Fruit fly (Drosophila melanogaster) whole organism, embryonic: ENCODE results near the gene pdm2.

Source experiments
- BEAF-32 ChIP-seq: fragments of 200-800 bp; sonication (Bioruptor generic); optimal IDR thresholded peaks from 3 replicates; lab custom pipeline; 2017; ENCODE audit warnings: missing biosample characterization, missing genetic modification characterization, mild to moderate bottlenecking, moderate library complexity, missing genetic modification reagents
- Blimp-1 ChIP-seq: fragments of 200-800 bp; sonication (Bioruptor generic); optimal IDR thresholded peaks from 3 replicates; lab custom pipeline; 2018; ENCODE audit warnings: missing biosample characterization, missing genetic modification characterization, mild to moderate bottlenecking, moderate library complexity, missing genetic modification reagents
- CG11093 ChIP-seq: fragments of 200-800 bp; sonication (Bioruptor generic); IDR thresholded peaks from 3 replicates; pipeline ENCODE4 v1.3.6; 2022; ENCODE audit warnings: missing biosample characterization, missing genetic modification characterization
- CG11696 ChIP-seq: fragments of 200-800 bp; sonication (Bioruptor generic); IDR thresholded peaks from 2 replicates; pipeline ENCODE4 v1.3.6; 2022; ENCODE audit warnings: missing biosample characterization, missing genetic modification characterization
- CG12104 ChIP-seq: fragments of 200-800 bp; sonication (Bioruptor generic); optimal IDR thresholded peaks from 3 replicates; lab custom pipeline; 2016; ENCODE audit warnings: missing biosample characterization, missing genetic modification characterization
- CG12219 ChIP-seq: fragments of 200-800 bp; sonication (Bioruptor generic); optimal IDR thresholded peaks from 3 replicates; lab custom pipeline; 2018; ENCODE audit warnings: missing biosample characterization, mild to moderate bottlenecking, missing genetic modification characterization
- CG14014 ChIP-seq: fragments of 200-800 bp; sonication (Bioruptor generic); IDR thresholded peaks from 2 replicates; pipeline ENCODE4 v1.3.6; 2022; ENCODE audit warnings: missing biosample characterization, missing genetic modification characterization
- CG14050 ChIP-seq: fragments of 200-800 bp; sonication (Bioruptor generic); IDR thresholded peaks from 3 replicates; pipeline ENCODE4 v1.3.6; 2022; ENCODE audit warnings: missing biosample characterization, missing genetic modification characterization
- CG1602 ChIP-seq: fragments of 200-800 bp; sonication (Bioruptor generic); optimal IDR thresholded peaks from 3 replicates; lab custom pipeline; 2016; ENCODE audit warnings: missing biosample characterization, missing genetic modification characterization
- CG16779 ChIP-seq: fragments of 200-800 bp; sonication (Bioruptor generic); IDR thresholded peaks from 2 replicates; pipeline ENCODE4 v1.3.6; 2022; ENCODE audit warnings: missing biosample characterization, missing genetic modification characterization
- CG1792 ChIP-seq: fragments of 200-800 bp; sonication (Bioruptor generic); optimal IDR thresholded peaks from 2 replicates; lab custom pipeline; 2016; ENCODE audit warnings: missing biosample characterization, missing genetic modification characterization
- CG18476 ChIP-seq: fragments of 200-800 bp; sonication (Bioruptor generic); optimal IDR thresholded peaks from 2 replicates; lab custom pipeline; 2016; ENCODE audit warnings: missing biosample characterization, mild to moderate bottlenecking, missing genetic modification characterization
- CG18619 ChIP-seq: fragments of 200-800 bp; sonication (Bioruptor generic); optimal IDR thresholded peaks from 3 replicates; lab custom pipeline; 2017; ENCODE audit warnings: missing biosample characterization, mild to moderate bottlenecking, missing genetic modification characterization
- CG30020 ChIP-seq: fragments of 200-800 bp; optimal IDR thresholded peaks from 2 replicates; lab custom pipeline; 2019; ENCODE audit warnings: missing biosample characterization, mild to moderate bottlenecking, missing genetic modification characterization, moderate library complexity
- CG34422 ChIP-seq: fragments of 200-800 bp; sonication (Bioruptor generic); IDR thresholded peaks from 3 replicates; pipeline ENCODE4 v1.3.6; 2022; ENCODE audit warnings: missing biosample characterization, missing genetic modification characterization
- CG42726 ChIP-seq: fragments of 200-800 bp; sonication (Bioruptor generic); IDR thresholded peaks from 2 replicates; pipeline ENCODE4 v1.3.6; 2022; ENCODE audit warnings: missing biosample characterization, missing genetic modification characterization; ENCODE audit not compliant: partially characterized antibody
- CG4820 ChIP-seq: fragments of 200-800 bp; sonication (Bioruptor generic); optimal IDR thresholded peaks from 3 replicates; lab custom pipeline; 2016; ENCODE audit warnings: missing biosample characterization, missing genetic modification characterization
- CG7786 ChIP-seq: fragments of 200-800 bp; sonication (Bioruptor generic); optimal IDR thresholded peaks from 2 replicates; lab custom pipeline; 2016; ENCODE audit warnings: missing biosample characterization, missing genetic modification characterization
- CG8290 ChIP-seq, 3 experiments: fragments of 200-800 bp; sonication (Bioruptor generic); optimal IDR thresholded peaks; 2 replicates each; lab custom pipeline; 2016 to 2019; ENCODE audit warnings: missing biosample characterization in 3 of 3, missing genetic modification characterization in 3 of 3, mild to moderate bottlenecking in 2 of 3, moderate library complexity in 1 of 3
- CG8359 ChIP-seq: fragments of 200-800 bp; sonication (Bioruptor generic); optimal IDR thresholded peaks from 2 replicates; lab custom pipeline; 2017; ENCODE audit warnings: missing biosample characterization, mild to moderate bottlenecking, missing genetic modification characterization, borderline replicate concordance
- CG8478 ChIP-seq: fragments of >200 bp; optimal IDR thresholded peaks from 2 replicates; lab custom pipeline; 2018
- Camta ChIP-seq: fragments of 200-800 bp; sonication (Bioruptor generic); optimal IDR thresholded peaks from 2 replicates; lab custom pipeline; 2016; ENCODE audit warnings: missing biosample characterization, missing genetic modification characterization
- D ChIP-seq, 2 experiments: fragments of 200-800 bp in 1 of 2; fragments of >200 bp in 1 of 2; sonication (Bioruptor generic) in 1 of 2; optimal IDR thresholded peaks; 2 replicates in 1 of 2; 3 replicates in 1 of 2; lab custom pipeline; 2017; ENCODE audit warnings: mild to moderate bottlenecking in 1 of 2, missing biosample characterization in 1 of 2, missing genetic modification characterization in 1 of 2, missing genetic modification reagents in 1 of 2
- D19A ChIP-seq: fragments of 200-800 bp; optimal IDR thresholded peaks from 3 replicates; lab custom pipeline; 2019; ENCODE audit warnings: missing biosample characterization, mild to moderate bottlenecking, missing genetic modification characterization, moderate library complexity
- Dp ChIP-seq: fragments of 200-800 bp; sonication (Bioruptor generic); optimal IDR thresholded peaks from 2 replicates; lab custom pipeline; 2018; ENCODE audit warnings: missing biosample characterization, mild to moderate bottlenecking, missing genetic modification characterization, moderate library complexity
- E2f2 ChIP-seq: fragments of 200-800 bp; sonication (Bioruptor generic); IDR thresholded peaks from 2 replicates; pipeline ENCODE4 v1.3.6; 2022; ENCODE audit warnings: missing biosample characterization, missing genetic modification characterization
- Fer2 ChIP-seq: fragments of 200-800 bp; sonication (Bioruptor generic); optimal IDR thresholded peaks from 2 replicates; lab custom pipeline; 2018; ENCODE audit warnings: missing biosample characterization, mild to moderate bottlenecking, missing genetic modification characterization, moderate library complexity
- MBD-R2 ChIP-seq: fragments of 200-800 bp; sonication (Bioruptor generic); IDR thresholded peaks from 2 replicates; pipeline ENCODE4 v1.3.6; 2022; ENCODE audit warnings: missing biosample characterization, missing genetic modification characterization
- Max ChIP-seq: fragments of 200-800 bp; sonication (Bioruptor generic); optimal IDR thresholded peaks from 2 replicates; lab custom pipeline; 2016; ENCODE audit warnings: missing biosample characterization, mild to moderate bottlenecking, missing genetic modification characterization
- Poxn ChIP-seq: fragments of 200-800 bp; sonication (Bioruptor generic); IDR thresholded peaks from 2 replicates; pipeline ENCODE4 v1.3.6; 2022; ENCODE audit warnings: missing biosample characterization, missing genetic modification characterization
- Ssrp ChIP-seq: fragments of 200-800 bp; sonication (Bioruptor generic); optimal IDR thresholded peaks from 2 replicates; lab custom pipeline; 2018; ENCODE audit warnings: missing biosample characterization, mild to moderate bottlenecking, missing genetic modification characterization, moderate library complexity
- ase ChIP-seq: fragments of 200-800 bp; sonication (Bioruptor generic); IDR thresholded peaks from 3 replicates; pipeline ENCODE4 v1.3.6; 2022; ENCODE audit warnings: missing biosample characterization, missing genetic modification characterization
- bsh ChIP-seq, 2 experiments: fragments of 200-800 bp; sonication (Bioruptor generic); optimal IDR thresholded peaks; 2 replicates each; lab custom pipeline; 2017 to 2018; ENCODE audit warnings: mild to moderate bottlenecking in 2 of 2, missing biosample characterization in 2 of 2, missing genetic modification characterization in 2 of 2, moderate library complexity in 1 of 2
- chm ChIP-seq: fragments of 200-800 bp; sonication (Bioruptor generic); IDR thresholded peaks from 2 replicates; pipeline ENCODE4 v1.3.6; 2022; ENCODE audit warnings: missing biosample characterization, missing genetic modification characterization
- dpn ChIP-seq, 2 experiments: fragments of 200-800 bp; sonication (Bioruptor generic); optimal IDR thresholded peaks; 3 replicates each; lab custom pipeline; 2016; ENCODE audit warnings: missing biosample characterization in 2 of 2, missing genetic modification characterization in 2 of 2
- gt ChIP-seq: fragments of 200-800 bp; sonication (Bioruptor generic); IDR thresholded peaks from 2 replicates; pipeline ENCODE4 v1.3.6; 2022; ENCODE audit warnings: missing biosample characterization, missing genetic modification characterization
- mirr ChIP-seq: fragments of 200-800 bp; sonication (Bioruptor generic); optimal IDR thresholded peaks from 3 replicates; lab custom pipeline; 2018; ENCODE audit warnings: missing biosample characterization, mild to moderate bottlenecking, missing genetic modification characterization
- mld ChIP-seq: fragments of 200-800 bp; sonication (Bioruptor generic); IDR thresholded peaks from 3 replicates; pipeline ENCODE4 v1.3.6; 2022; ENCODE audit warnings: missing biosample characterization, missing genetic modification characterization; ENCODE audit not compliant: partially characterized antibody
- nom ChIP-seq: fragments of 200-800 bp; sonication (Bioruptor generic); optimal IDR thresholded peaks from 2 replicates; lab custom pipeline; 2017; ENCODE audit warnings: missing biosample characterization, missing genetic modification characterization, mild to moderate bottlenecking, moderate library complexity, missing genetic modification reagents
- org-1 ChIP-seq: fragments of 200-800 bp; sonication (Bioruptor generic); optimal IDR thresholded peaks from 2 replicates; lab custom pipeline; 2017; ENCODE audit warnings: missing biosample characterization, missing genetic modification characterization
- phol ChIP-seq: fragments of 200-800 bp; sonication (Bioruptor generic); optimal IDR thresholded peaks from 3 replicates; lab custom pipeline; 2018; ENCODE audit warnings: missing biosample characterization, mild to moderate bottlenecking, missing genetic modification characterization, moderate library complexity
- prd ChIP-seq, 3 experiments: fragments of >200 bp in 2 of 3; fragments of 200-800 bp in 1 of 3; sonication (Bioruptor generic) in 1 of 3; optimal IDR thresholded peaks in 2 of 3; IDR thresholded peaks in 1 of 3; 2 replicates in 2 of 3; 3 replicates in 1 of 3; pipeline versions ENCODE4 v1.3.6 to Lab custom; 2017 to 2022; ENCODE audit warnings: missing biosample characterization in 1 of 3, missing genetic modification characterization in 1 of 3
- psq ChIP-seq: fragments of 200-800 bp; sonication (Bioruptor generic); optimal IDR thresholded peaks from 2 replicates; lab custom pipeline; 2017; ENCODE audit warnings: missing biosample characterization, missing genetic modification characterization
- rib ChIP-seq: fragments of 200-800 bp; sonication (Bioruptor generic); IDR thresholded peaks from 2 replicates; pipeline ENCODE4 v1.3.6; 2022; ENCODE audit warnings: missing biosample characterization, missing genetic modification characterization
- slou ChIP-seq: fragments of 200-800 bp; sonication (Bioruptor generic); optimal IDR thresholded peaks from 3 replicates; lab custom pipeline; 2016; ENCODE audit warnings: missing biosample characterization, missing genetic modification characterization
- slp2 ChIP-seq: fragments of 200-800 bp; sonication (Bioruptor generic); optimal IDR thresholded peaks from 2 replicates; lab custom pipeline; 2016; ENCODE audit warnings: missing biosample characterization, missing genetic modification characterization
- twi ChIP-seq: fragments of 200-800 bp; optimal IDR thresholded peaks from 2 replicates; lab custom pipeline; 2019; ENCODE audit warnings: missing biosample characterization, mild to moderate bottlenecking, missing genetic modification characterization, moderate library complexity
- yki ChIP-seq: fragments of >200 bp; optimal IDR thresholded peaks from 3 replicates; lab custom pipeline; 2018
- zen ChIP-seq: fragments of 200-800 bp; sonication (Bioruptor generic); optimal IDR thresholded peaks from 3 replicates; lab custom pipeline; 2018; ENCODE audit warnings: missing biosample characterization, mild to moderate bottlenecking, missing genetic modification characterization, moderate library complexity

The pdm2 gene

dm6 chr2L:12704418-12704920 is 47.5 kb downstream of the pdm2 start, which contains the start of the genes CG5776 and spict (continued):
- peak; percentile 76 for TF ChIP-seq CG18619
- no peak for TF ChIP-seq CG16779 (GFP tag; lab: Robert Waterston, UW)
- TF ChIP-seq psq (GFP tag; lab: Kevin White, UChicago) = peak; percentile 52
- peak; percentile 33 for TF ChIP-seq CG4820 (GFP tag; lab: Kevin White, UChicago)
- no peak for TF ChIP-seq CG12104 (GFP tag; lab: Kevin White, UChicago)
- TF ChIP-seq nom (GFP tag; lab: Kevin White, UChicago) = peak; percentile 48
- peak; percentile 51 for TF ChIP-seq CG12219 (GFP tag; lab: Kevin White, UChicago)
- TF ChIP-seq CG1792 (GFP tag; lab: Kevin White, UChicago) = no peak
- peak; percentile 79 for TF ChIP-seq E2f2 (GFP tag; lab: Robert Waterston, UW)
- peak; percentile 29 for TF ChIP-seq CG7786
- TF ChIP-seq CG1602 (GFP tag; lab: Kevin White, UChicago) = peak; percentile 57
- TF ChIP-seq CG30020 = peak; percentile 58
- TF ChIP-seq gt (GFP tag; lab: Robert Waterston, UW) = 0 out of 2 replicates have a peak, but pooled peaks have one; percentile 35
- no peak for TF ChIP-seq CG8359 (GFP tag; lab: Kevin White, UChicago)
- TF ChIP-seq CG11093 (GFP tag; lab: Robert Waterston, UW) = peak; percentile 74; the same call in 1 of the 3 replicates
- TF ChIP-seq twi (tag; lab: Kevin White, UChicago) = peak; percentile 69
- peak; percentile 82 for TF ChIP-seq phol (tag; lab: Kevin White, UChicago)
- TF ChIP-seq CG34422 (GFP tag; lab: Robert Waterston, UW) = peak; percentile 91
- TF ChIP-seq CG42726 (GFP tag; lab: Robert Waterston, UW) = no peak
- peak in 1 of 2 experiments; percentile 80 for TF ChIP-seq bsh (GFP tag; optimal IDR thresholded peaks at IDR 0.05; lab: Kevin White, UChicago)
- TF ChIP-seq Dp (GFP tag; lab: Kevin White, UChicago) = peak; percentile 56
- no peak for TF ChIP-seq CG8478 (lab: Kevin White, UChicago)
- peak; percentile 37 for TF ChIP-seq Fer2 (tag; lab: Kevin White, UChicago)
- no peak for TF ChIP-seq Camta
- TF ChIP-seq mirr (GFP tag; lab: Kevin White, UChicago) = peak; percentile 1
- peak; percentile 76 for TF ChIP-seq CG14014 (GFP tag; lab: Robert Waterston, UW)
- peak; percentile 98 for TF ChIP-seq MBD-R2 (GFP tag; lab: Robert Waterston, UW)
- no peak for TF ChIP-seq CG8290 (GFP tag; optimal IDR thresholded peaks at IDR 0.05; lab: Kevin White, UChicago)
- TF ChIP-seq CG8290 (tag; optimal IDR thresholded peaks at IDR 0.05; lab: Kevin White, UChicago) = peak in 1 of 2 experiments; percentile 82
- peak; percentile 62; the same call in 2 of the 3 replicates for TF ChIP-seq ase (GFP tag; lab: Robert Waterston, UW)
- peak; percentile 18 for TF ChIP-seq slp2 (GFP tag; lab: Kevin White, UChicago)
- TF ChIP-seq D19A (tag; lab: Kevin White, UChicago) = peak; percentile 45
- TF ChIP-seq prd (optimal IDR thresholded peaks at IDR 0.05; lab: Kevin White, UChicago) = no peak
- peak; percentile 90 for TF ChIP-seq prd (GFP tag; IDR thresholded peaks at IDR 0.05; lab: Robert Waterston, UW)
- peak; percentile 75; the same call in 2 of the 3 replicates for TF ChIP-seq CG14050 (GFP tag; lab: Robert Waterston, UW)
- peak; percentile 0 for TF ChIP-seq D (optimal IDR thresholded peaks at IDR 0.05; lab: Kevin White, UChicago)
- TF ChIP-seq D (GFP tag; optimal IDR thresholded peaks at IDR 0.05; lab: Kevin White, UChicago) = no peak
- TF ChIP-seq Poxn (GFP tag; lab: Robert Waterston, UW) = peak; percentile 25; the same call in 1 of the 2 replicates
- no peak for TF ChIP-seq mld (GFP tag; lab: Robert Waterston, UW)
- 0 out of 2 replicates have a peak, but pooled peaks have one; percentile 25 for TF ChIP-seq CG11696 (GFP tag; lab: Robert Waterston, UW)
- peak in 1 of 2 experiments; percentile 28 for TF ChIP-seq dpn (GFP tag; optimal IDR thresholded peaks at IDR 0.05; lab: Kevin White, UChicago)
- TF ChIP-seq rib (GFP tag; lab: Robert Waterston, UW) = peak; percentile 75
- TF ChIP-seq Ssrp (tag; lab: Kevin White, UChicago) = peak; percentile 78
- no peak for TF ChIP-seq yki (lab: Kevin White, UChicago)
- no peak for TF ChIP-seq slou (GFP tag; lab: Kevin White, UChicago)
- peak; percentile 7; the same call in 1 of the 2 replicates for TF ChIP-seq chm
- peak; percentile 52 for TF ChIP-seq Max (GFP tag; lab: Kevin White, UChicago)
- peak; percentile 66 for TF ChIP-seq CG18476
- peak; percentile 59 for TF ChIP-seq Blimp-1 (GFP tag; lab: Kevin White, UChicago)
- peak; percentile 65 for TF ChIP-seq zen (tag; lab: Kevin White, UChicago)
- TF ChIP-seq BEAF-32 (GFP tag; lab: Kevin White, UChicago) = peak; percentile 61
- TF ChIP-seq org-1 (GFP tag; lab: Kevin White, UChicago) = peak; percentile 47
